Worm (Caenorhabditis elegans): ENCODE results near the gene ptc-1.

DNA sequence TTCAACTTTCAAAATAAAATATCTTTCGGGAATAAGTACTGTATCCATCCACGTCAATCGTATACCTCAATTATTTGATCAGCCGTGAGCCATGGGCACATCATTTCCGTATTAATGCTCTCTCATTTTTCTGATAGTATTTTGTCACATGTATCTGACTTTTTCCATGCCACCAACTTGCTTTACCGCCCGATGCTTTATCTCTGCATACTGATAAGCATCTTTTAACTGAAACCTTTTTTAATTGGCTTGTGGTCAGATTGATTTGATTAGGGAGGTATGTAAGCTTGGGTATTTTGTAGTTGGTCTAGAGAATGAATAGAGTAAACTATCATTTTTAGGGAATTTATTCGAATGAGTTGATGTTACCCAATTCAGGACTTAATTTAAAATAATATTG, 3.7 kb upstream of the ptc-1 start:
- no peak for TF ChIP-seq R02D3.7 (tag; optimal IDR thresholded peaks at IDR 0.05)
- TF ChIP-seq nhr-11 (tag; optimal IDR thresholded peaks at IDR 0.05), result no peak
- TF ChIP-seq zag-1 (tag; optimal IDR thresholded peaks at IDR 0.05), result no peak
- TF ChIP-seq pha-4 (tag; optimal IDR thresholded peaks at IDR 0.05), result no peak
- TF ChIP-seq nhr-77 (tag; optimal IDR thresholded peaks at IDR 0.05), result no peak

Measured in whole organism, L3 larva.